Fruit fly (Drosophila melanogaster) whole organism, pupa: ENCODE measurements around the gene Rcd2.

Experiments
- CG17806 ChIP-seq: fragments of 200-800 bp; sonication (Bioruptor generic); optimal IDR thresholded peaks from 2 replicates; lab custom pipeline; 2018; ENCODE audit warnings: missing biosample characterization, mild to moderate bottlenecking, missing genetic modification characterization, moderate library complexity
- CG4496 ChIP-seq: fragments of 200-800 bp; sonication (Bioruptor generic); IDR thresholded peaks from 3 replicates; pipeline ENCODE4 v1.3.6; 2022; ENCODE audit warnings: missing biosample characterization, missing genetic modification characterization
- D1 ChIP-seq: fragments of 200-800 bp; sonication (Bioruptor generic); optimal IDR thresholded peaks from 2 replicates; lab custom pipeline; 2018; ENCODE audit warnings: missing biosample characterization, mild to moderate bottlenecking, missing genetic modification characterization, moderate library complexity
- Ets98B ChIP-seq: fragments of 200-800 bp; sonication (Bioruptor generic); IDR thresholded peaks from 2 replicates; pipeline ENCODE4 v1.3.6; 2022; ENCODE audit warnings: missing biosample characterization, missing genetic modification characterization
- fd96Ca ChIP-seq: fragments of 200-800 bp; sonication (Bioruptor generic); IDR thresholded peaks from 3 replicates; pipeline ENCODE4 v1.3.6; 2022; ENCODE audit warnings: missing biosample characterization, missing genetic modification characterization
- gl ChIP-seq: fragments of 200-800 bp; sonication (Bioruptor generic); optimal IDR thresholded peaks from 2 replicates; lab custom pipeline; 2018; ENCODE audit warnings: missing biosample characterization, mild to moderate bottlenecking, missing genetic modification characterization

DNA sequence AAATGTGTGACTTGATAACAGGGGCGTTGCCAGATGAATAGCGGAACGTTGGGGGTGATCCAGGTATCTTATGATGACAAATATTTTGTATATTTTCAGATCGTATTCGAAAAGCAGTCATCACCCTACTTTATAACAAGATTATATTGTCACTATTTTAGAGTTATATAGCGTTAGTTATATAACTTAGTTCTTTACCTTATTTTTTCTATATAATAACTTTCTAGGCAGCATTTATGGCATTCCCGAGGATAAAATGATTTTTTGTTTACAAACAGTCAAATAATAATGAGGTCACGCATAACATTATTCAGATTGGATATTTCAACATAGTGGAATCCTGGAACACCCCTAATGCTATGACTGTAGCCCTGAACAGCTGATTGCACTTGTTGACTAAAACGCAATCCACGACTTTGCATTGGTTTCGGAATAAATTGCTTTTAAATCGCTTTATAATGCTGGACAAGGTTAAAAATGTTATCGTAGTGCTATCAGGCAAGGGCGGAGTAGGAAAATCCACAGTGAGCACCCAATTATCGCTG is 13.9 kb downstream of the Rcd2 start, which contains the start of gene Nubp2:
- TF ChIP-seq CG4496 (GFP tag; lab: Robert Waterston, UW): peak; percentile 92
- TF ChIP-seq D1 (tag; lab: Kevin White, UChicago): peak; percentile 85
- peak; percentile 86 for TF ChIP-seq Ets98B (GFP tag; lab: Robert Waterston, UW)
- peak; percentile 81 for TF ChIP-seq fd96Ca (GFP tag; lab: Robert Waterston, UW)
- TF ChIP-seq gl: peak; percentile 78
- peak; percentile 93 for TF ChIP-seq CG17806 (tag; lab: Kevin White, UChicago)
